Fruit fly (Drosophila melanogaster) whole organism, embryonic: ENCODE results near the gene CG13837.

Experiments used
- CG10543 ChIP-seq: fragments of 200-800 bp; sonication (Bioruptor generic); optimal IDR thresholded peaks from 3 replicates; lab custom pipeline; 2017; ENCODE audit warnings: missing biosample characterization, mild to moderate bottlenecking, missing genetic modification characterization, moderate library complexity
- CG10979 ChIP-seq: fragments of 200-800 bp; sonication (Bioruptor generic); optimal IDR thresholded peaks from 2 replicates; lab custom pipeline; 2018; ENCODE audit warnings: missing biosample characterization, mild to moderate bottlenecking, missing genetic modification characterization, moderate library complexity
- CG12155 ChIP-seq: fragments of 200-800 bp; sonication (Bioruptor generic); optimal IDR thresholded peaks from 3 replicates; lab custom pipeline; 2016; ENCODE audit warnings: missing biosample characterization, missing genetic modification characterization
- CG15696 ChIP-seq: fragments of 200-800 bp; sonication (Bioruptor generic); optimal IDR thresholded peaks from 2 replicates; lab custom pipeline; 2019; ENCODE audit warnings: missing biosample characterization, mild to moderate bottlenecking, missing genetic modification characterization, moderate library complexity
- CG1603 ChIP-seq: fragments of 200-800 bp; sonication (Bioruptor generic); optimal IDR thresholded peaks from 2 replicates; lab custom pipeline; 2019; ENCODE audit warnings: missing biosample characterization, mild to moderate bottlenecking, missing genetic modification characterization, moderate library complexity
- CG1792 ChIP-seq: fragments of 200-800 bp; sonication (Bioruptor generic); optimal IDR thresholded peaks from 2 replicates; lab custom pipeline; 2016; ENCODE audit warnings: missing biosample characterization, missing genetic modification characterization
- CG18599 ChIP-seq: fragments of 200-800 bp; sonication (Bioruptor generic); optimal IDR thresholded peaks from 3 replicates; lab custom pipeline; 2017; ENCODE audit warnings: missing biosample characterization, missing genetic modification characterization, mild to moderate bottlenecking, moderate library complexity, missing genetic modification reagents
- CG30431 ChIP-seq: fragments of 200-800 bp; sonication (Bioruptor generic); optimal IDR thresholded peaks from 2 replicates; lab custom pipeline; 2017; ENCODE audit warnings: missing biosample characterization, missing genetic modification characterization
- CG32772 ChIP-seq: fragments of 200-800 bp; sonication (Bioruptor generic); IDR thresholded peaks from 2 replicates; pipeline ENCODE4 v1.3.6; 2022; ENCODE audit warnings: missing biosample characterization, missing genetic modification characterization
- CG34422 ChIP-seq: fragments of 200-800 bp; sonication (Bioruptor generic); IDR thresholded peaks from 3 replicates; pipeline ENCODE4 v1.3.6; 2022; ENCODE audit warnings: missing biosample characterization, missing genetic modification characterization
- CG4617 ChIP-seq: fragments of 200-800 bp; sonication (Bioruptor generic); optimal IDR thresholded peaks from 3 replicates; lab custom pipeline; 2016; ENCODE audit warnings: missing biosample characterization, missing genetic modification characterization, borderline replicate concordance
- CG7271 ChIP-seq: fragments of 200-800 bp; sonication (Bioruptor generic); optimal IDR thresholded peaks from 2 replicates; lab custom pipeline; 2018; ENCODE audit warnings: missing biosample characterization, mild to moderate bottlenecking, missing genetic modification characterization, moderate library complexity
- CG7839 ChIP-seq: fragments of 200-800 bp; sonication (Bioruptor generic); optimal IDR thresholded peaks from 3 replicates; lab custom pipeline; 2018; ENCODE audit warnings: missing biosample characterization, mild to moderate bottlenecking, missing genetic modification characterization, moderate library complexity
- CG8924 ChIP-seq: fragments of 200-800 bp; optimal IDR thresholded peaks from 3 replicates; lab custom pipeline; 2019; ENCODE audit warnings: missing biosample characterization, mild to moderate bottlenecking, missing genetic modification characterization, moderate library complexity
- CG9727 ChIP-seq: fragments of 200-800 bp; sonication (Bioruptor generic); optimal IDR thresholded peaks from 3 replicates; lab custom pipeline; 2017; ENCODE audit warnings: missing biosample characterization, mild to moderate bottlenecking, missing genetic modification characterization
- CG9797 ChIP-seq: fragments of 200-800 bp; sonication (Bioruptor generic); optimal IDR thresholded peaks from 3 replicates; lab custom pipeline; 2018; ENCODE audit warnings: missing biosample characterization, mild to moderate bottlenecking, missing genetic modification characterization
- CG9817 ChIP-seq: fragments of 200-800 bp; sonication (Bioruptor generic); optimal IDR thresholded peaks from 2 replicates; lab custom pipeline; 2018; ENCODE audit warnings: missing biosample characterization, mild to moderate bottlenecking, missing genetic modification characterization, moderate library complexity
- CHES-1-like ChIP-seq: fragments of 200-800 bp; sonication (Bioruptor generic); optimal IDR thresholded peaks from 2 replicates; lab custom pipeline; 2016; ENCODE audit warnings: missing biosample characterization, missing genetic modification characterization
- Chrac-16 ChIP-seq: fragments of 200-800 bp; sonication (Bioruptor generic); optimal IDR thresholded peaks from 3 replicates; lab custom pipeline; 2016; ENCODE audit warnings: missing biosample characterization, missing genetic modification characterization
- Med ChIP-seq: fragments of 200-800 bp; sonication (Bioruptor generic); peaks from one replicate; lab custom pipeline; 2016; ENCODE audit warnings: missing biosample characterization, missing genetic modification characterization, mild to moderate bottlenecking, inconsistent platforms, moderate library complexity
- Nf-YB ChIP-seq: fragments of 200-800 bp; sonication (Bioruptor generic); optimal IDR thresholded peaks from 3 replicates; lab custom pipeline; 2019; ENCODE audit warnings: missing biosample characterization, mild to moderate bottlenecking, missing genetic modification characterization, moderate library complexity
- Poxn ChIP-seq: fragments of 200-800 bp; sonication (Bioruptor generic); IDR thresholded peaks from 2 replicates; pipeline ENCODE4 v1.3.6; 2022; ENCODE audit warnings: missing biosample characterization, missing genetic modification characterization
- Ravus ChIP-seq: fragments of 200-800 bp; sonication (Bioruptor generic); IDR thresholded peaks from 2 replicates; pipeline ENCODE4 v1.3.6; 2022; ENCODE audit warnings: missing biosample characterization, missing genetic modification characterization
- ac ChIP-seq: fragments of 200-800 bp; sonication (Bioruptor generic); optimal IDR thresholded peaks from 3 replicates; lab custom pipeline; 2017; ENCODE audit warnings: missing biosample characterization, mild to moderate bottlenecking, missing genetic modification characterization
- ara ChIP-seq: fragments of 200-800 bp; sonication (Bioruptor generic); IDR thresholded peaks from 2 replicates; pipeline ENCODE4 v1.3.6; 2022; ENCODE audit warnings: missing biosample characterization, missing genetic modification characterization
- chn ChIP-seq: fragments of 200-800 bp; sonication (Bioruptor generic); optimal IDR thresholded peaks from 2 replicates; lab custom pipeline; 2016; ENCODE audit warnings: missing biosample characterization, missing genetic modification characterization
- dmrt11E ChIP-seq: fragments of 200-800 bp; sonication (Bioruptor generic); optimal IDR thresholded peaks from 3 replicates; lab custom pipeline; 2018; ENCODE audit warnings: missing biosample characterization, mild to moderate bottlenecking, missing genetic modification characterization, moderate library complexity
- knrl ChIP-seq: fragments of 200-800 bp; sonication (Bioruptor generic); IDR thresholded peaks from 3 replicates; pipeline ENCODE4 v1.3.6; 2022; ENCODE audit warnings: missing biosample characterization, missing genetic modification characterization; ENCODE audit not compliant: partially characterized antibody
- lilli ChIP-seq: fragments of 200-800 bp; sonication (Bioruptor generic); optimal IDR thresholded peaks from 3 replicates; lab custom pipeline; 2016; ENCODE audit warnings: missing biosample characterization, missing genetic modification characterization
- pan ChIP-seq, 4 experiments: fragments of >200 bp in 3 of 4; fragments of 200-800 bp in 1 of 4; sonication (Bioruptor generic) in 1 of 4; optimal IDR thresholded peaks in 3 of 4; IDR thresholded peaks in 1 of 4; 2 replicates each; pipeline versions ENCODE4 v1.3.6 to Lab custom; 2017 to 2022; ENCODE audit warnings: missing biosample characterization in 2 of 4, missing genetic modification characterization in 2 of 4, mixed read lengths in 1 of 4
- prd ChIP-seq, 3 experiments: fragments of >200 bp in 2 of 3; fragments of 200-800 bp in 1 of 3; sonication (Bioruptor generic) in 1 of 3; optimal IDR thresholded peaks in 2 of 3; IDR thresholded peaks in 1 of 3; 2 replicates in 2 of 3; 3 replicates in 1 of 3; pipeline versions ENCODE4 v1.3.6 to Lab custom; 2017 to 2022; ENCODE audit warnings: missing biosample characterization in 1 of 3, missing genetic modification characterization in 1 of 3
- row ChIP-seq: fragments of 200-800 bp; sonication (Bioruptor generic); IDR thresholded peaks from 3 replicates; pipeline ENCODE4 v1.3.6; 2022; ENCODE audit warnings: missing biosample characterization, missing genetic modification characterization
- sens ChIP-seq: fragments of 200-800 bp; sonication (Bioruptor generic); peaks from one replicate; lab custom pipeline; 2016; ENCODE audit warnings: missing biosample characterization, missing genetic modification characterization
- seq ChIP-seq: fragments of 200-800 bp; sonication (Bioruptor generic); IDR thresholded peaks from 2 replicates; pipeline ENCODE4 v1.3.6; 2022; ENCODE audit warnings: missing biosample characterization, missing genetic modification characterization
- so ChIP-seq: fragments of 200-800 bp; sonication (Bioruptor generic); IDR thresholded peaks from 3 replicates; pipeline ENCODE4 v1.3.6; 2022; ENCODE audit warnings: missing biosample characterization, missing genetic modification characterization

The CG13837 gene

DNA sequence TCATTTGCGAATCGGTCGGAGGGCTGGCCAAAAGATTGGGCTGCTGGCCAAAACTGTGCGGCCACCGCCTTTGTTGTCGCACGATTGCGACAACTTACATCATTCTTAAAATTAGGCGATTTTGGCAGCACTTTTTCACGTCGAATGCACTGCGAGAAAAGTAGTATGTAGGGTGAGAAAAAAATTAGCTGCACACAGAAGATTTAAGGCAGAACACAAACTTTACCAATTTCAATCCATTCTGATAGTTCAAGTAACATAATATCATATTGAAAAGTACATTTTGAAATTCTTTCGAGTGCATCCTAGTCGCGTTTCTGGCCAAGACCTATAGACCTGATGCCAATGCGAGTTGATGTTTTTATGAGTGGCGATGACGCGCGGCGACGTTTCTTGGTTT lies 15.3 kb upstream of the CG13837 start (continued):
- TF ChIP-seq CG8924 (tag; lab: Kevin White, UChicago) (peak; percentile 8), pan (optimal IDR thresholded peaks at IDR 0.05; lab: Kevin White, UChicago) (no peak), pan (GFP tag; optimal IDR thresholded peaks at IDR 0.05 in 1 of 2, IDR thresholded peaks at IDR 0.05 in 1 of 2) (peak in 1 of 2 experiments; percentile 70), CG34422 (peak; percentile 71), CG12155 (peak; percentile 62), lilli (GFP tag; lab: Kevin White, UChicago) (peak; percentile 75), CG9817 (peak; percentile 70), CG4617 (GFP tag; lab: Kevin White, UChicago) (no peak), CG10543 (peak; percentile 53), Nf-YB (GFP tag; lab: Kevin White, UChicago) (no peak), so (0 out of 3 replicates have a peak, but pooled peaks have one; percentile 32), ara (GFP tag; lab: Robert Waterston, UW) (peak; percentile 18; the same call in 1 of the 2 replicates), seq (GFP tag; lab: Robert Waterston, UW) (peak; percentile 16; the same call in 1 of the 2 replicates), CG30431 (GFP tag; lab: Kevin White, UChicago) (peak; percentile 20), Poxn (GFP tag; lab: Robert Waterston, UW) (peak; percentile 65), ac (GFP tag; lab: Kevin White, UChicago) (no peak), Chrac-16 (GFP tag; lab: Kevin White, UChicago) (peak; percentile 53), chn (GFP tag; lab: Kevin White, UChicago) (peak; percentile 26), Ravus (GFP tag; lab: Robert Waterston, UW) (peak; percentile 38), row (GFP tag; lab: Robert Waterston, UW) (peak; percentile 71), CG1792 (GFP tag; lab: Kevin White, UChicago) (peak; percentile 14), CHES-1-like (GFP tag; lab: Kevin White, UChicago) (peak; percentile 48), CG9797 (no peak)

DNA sequence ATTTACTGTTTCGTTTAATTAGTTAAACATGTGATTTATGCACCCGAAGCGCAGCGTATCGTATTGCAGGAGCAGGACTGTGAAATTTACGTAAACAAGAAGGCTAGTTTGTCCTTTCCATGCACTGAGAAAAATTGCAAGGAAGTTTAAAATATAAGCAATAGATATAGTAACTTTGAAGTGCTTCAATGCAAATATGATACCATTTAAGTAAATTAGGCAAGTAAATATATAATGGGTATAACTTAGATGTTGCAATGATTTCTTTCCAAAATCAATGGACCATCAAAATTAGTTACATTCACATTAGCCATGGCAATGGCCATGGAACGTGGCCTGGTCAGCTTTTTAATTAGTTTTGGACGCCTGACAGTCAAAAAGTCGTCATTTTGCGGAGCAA lies 12.9 kb upstream of the CG13837 start:
- peak; percentile 1 for TF ChIP-seq CG1603 (tag; lab: Kevin White, UChicago)
- peak; percentile 53 for TF ChIP-seq Med (GFP tag; lab: Kevin White, UChicago)
- TF ChIP-seq sens (GFP tag; lab: Kevin White, UChicago): peak; percentile 80
- no peak for TF ChIP-seq CG18599 (GFP tag; lab: Kevin White, UChicago)
- TF ChIP-seq CG9727 (GFP tag; lab: Kevin White, UChicago): peak; percentile 18
- no peak for TF ChIP-seq prd (optimal IDR thresholded peaks at IDR 0.05; lab: Kevin White, UChicago)
- 0 out of 3 replicates have a peak, but pooled peaks have one; percentile 41 for TF ChIP-seq prd (GFP tag; IDR thresholded peaks at IDR 0.05; lab: Robert Waterston, UW)
- TF ChIP-seq CG7271 (tag; lab: Kevin White, UChicago): no peak
- TF ChIP-seq knrl (GFP tag; lab: Robert Waterston, UW): no peak
- TF ChIP-seq CG7839 (tag; lab: Kevin White, UChicago): peak; percentile 1
- TF ChIP-seq CG15696 (tag; lab: Kevin White, UChicago): peak; percentile 66
- TF ChIP-seq CG10979 (tag; lab: Kevin White, UChicago): peak; percentile 4
- TF ChIP-seq dmrt11E (tag; lab: Kevin White, UChicago): peak; percentile 38

DNA sequence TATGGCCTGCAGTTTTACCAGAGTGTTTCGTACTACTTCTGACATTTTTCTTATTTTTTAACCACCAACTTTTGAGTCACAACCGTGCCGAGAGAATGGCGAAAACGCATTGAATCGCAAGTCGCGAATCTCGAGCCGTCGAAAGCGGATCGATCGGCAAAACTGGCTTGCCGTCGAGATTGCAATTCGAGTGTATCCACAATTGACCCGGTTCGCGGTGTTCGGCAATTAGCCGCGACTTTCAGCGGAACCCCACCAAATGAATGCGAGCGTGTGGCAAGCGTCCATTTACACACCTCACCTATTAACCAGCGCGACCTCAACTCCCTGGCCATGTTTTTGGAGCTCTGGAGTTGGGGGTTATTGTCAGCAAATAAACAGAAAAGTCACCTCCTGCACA lies 8.3 kb upstream of the CG13837 start, which contains the start of gene CG13833:
Gene CG13833 (minus strand): TSS at position 101 of the 400 bp plus-strand sequence.
- TF ChIP-seq Med (GFP tag; lab: Kevin White, UChicago) (peak; percentile 28), CG32772 (GFP tag; lab: Robert Waterston, UW) (no peak), sens (GFP tag; lab: Kevin White, UChicago) (peak; percentile 8)
